Fruit fly (Drosophila melanogaster) whole organism, embryonic: Measurements from ENCODE around the gene Fancd2.
A peak's percentile ranks its signal among the peaks of the same experiment; 100 is the strongest.

ENCODE experiments used
- Awh ChIP-seq: fragments of 200-800 bp; sonication (Bioruptor generic); IDR thresholded peaks from 2 replicates; pipeline ENCODE4, ENCODE4 v1.3.6; 2022; ENCODE audit warnings: missing biosample characterization, missing genetic modification characterization
- Bgb ChIP-seq: fragments of 200-800 bp; sonication (Bioruptor generic); IDR thresholded peaks from 2 replicates; pipeline ENCODE4 v1.3.6; 2022; ENCODE audit warnings: missing biosample characterization, missing genetic modification characterization; ENCODE audit not compliant: partially characterized antibody
- CG10979 ChIP-seq: fragments of 200-800 bp; sonication (Bioruptor generic); optimal IDR thresholded peaks from 2 replicates; lab custom pipeline; 2018; ENCODE audit warnings: missing biosample characterization, mild to moderate bottlenecking, missing genetic modification characterization, moderate library complexity
- CG13287 ChIP-seq: fragments of 200-800 bp; sonication (Bioruptor generic); IDR thresholded peaks from 2 replicates; pipeline ENCODE4 v1.3.6; 2022; ENCODE audit warnings: missing biosample characterization, missing genetic modification characterization; ENCODE audit not compliant: partially characterized antibody
- CG13296 ChIP-seq: fragments of 200-800 bp; sonication (Bioruptor generic); optimal IDR thresholded peaks from 3 replicates; lab custom pipeline; 2018; ENCODE audit warnings: missing biosample characterization, mild to moderate bottlenecking, missing genetic modification characterization
- CG13424 ChIP-seq: fragments of 200-800 bp; sonication (Bioruptor generic); optimal IDR thresholded peaks from 2 replicates; lab custom pipeline; 2019; ENCODE audit warnings: missing biosample characterization, mild to moderate bottlenecking, missing genetic modification characterization, moderate library complexity
- CG14860 ChIP-seq: fragments of 200-800 bp; sonication (Bioruptor generic); IDR thresholded peaks from 3 replicates; pipeline ENCODE4 v1.3.6; 2022; ENCODE audit warnings: missing biosample characterization, missing genetic modification characterization; ENCODE audit not compliant: partially characterized antibody
- CG16863 ChIP-seq: fragments of 200-800 bp; sonication (Bioruptor generic); optimal IDR thresholded peaks from 3 replicates; lab custom pipeline; 2016; ENCODE audit warnings: missing biosample characterization, missing genetic modification characterization
- CG17829 ChIP-seq: fragments of 200-800 bp; optimal IDR thresholded peaks from 2 replicates; lab custom pipeline; 2019; ENCODE audit warnings: missing biosample characterization, mild to moderate bottlenecking, missing genetic modification characterization, moderate library complexity
- CG2875 ChIP-seq: fragments of 200-800 bp; sonication (Bioruptor generic); optimal IDR thresholded peaks from 2 replicates; lab custom pipeline; 2017; ENCODE audit warnings: missing biosample characterization, mild to moderate bottlenecking, missing genetic modification characterization, missing genetic modification reagents
- CG3838 ChIP-seq: fragments of 200-800 bp; sonication (Bioruptor generic); optimal IDR thresholded peaks from 3 replicates; lab custom pipeline; 2016; ENCODE audit warnings: missing biosample characterization, missing genetic modification characterization
- CG4730 ChIP-seq: fragments of 200-800 bp; sonication (Bioruptor generic); IDR thresholded peaks from 2 replicates; pipeline ENCODE4 v1.3.6; 2022; ENCODE audit warnings: missing biosample characterization, missing genetic modification characterization
- CG8290 ChIP-seq, 3 experiments: fragments of 200-800 bp; sonication (Bioruptor generic); optimal IDR thresholded peaks; 2 replicates each; lab custom pipeline; 2016 to 2019; ENCODE audit warnings: missing biosample characterization in 3 of 3, missing genetic modification characterization in 3 of 3, mild to moderate bottlenecking in 2 of 3, moderate library complexity in 1 of 3
- CrebB ChIP-seq: fragments of 200-800 bp; sonication (Bioruptor generic); optimal IDR thresholded peaks from 3 replicates; lab custom pipeline; 2018; ENCODE audit warnings: missing biosample characterization, mild to moderate bottlenecking, missing genetic modification characterization
- Dad ChIP-seq: fragments of 200-800 bp; sonication (Bioruptor generic); optimal IDR thresholded peaks from 3 replicates; lab custom pipeline; 2016; ENCODE audit warnings: missing biosample characterization, missing genetic modification characterization
- Dll ChIP-seq: fragments of 200-800 bp; sonication (Bioruptor generic); IDR thresholded peaks from 4 replicates; pipeline ENCODE4 v1.3.6; 2022; ENCODE audit warnings: missing biosample characterization, missing genetic modification characterization; ENCODE audit not compliant: partially characterized antibody
- E2f2 ChIP-seq: fragments of 200-800 bp; sonication (Bioruptor generic); IDR thresholded peaks from 2 replicates; pipeline ENCODE4 v1.3.6; 2022; ENCODE audit warnings: missing biosample characterization, missing genetic modification characterization
- Fer1 ChIP-seq: fragments of 200-800 bp; sonication (Bioruptor generic); optimal IDR thresholded peaks from 2 replicates; lab custom pipeline; 2017; ENCODE audit warnings: missing biosample characterization, mild to moderate bottlenecking, missing genetic modification characterization
- H2.0 ChIP-seq: fragments of 200-800 bp; sonication (Bioruptor generic); IDR thresholded peaks from 2 replicates; pipeline ENCODE4 v1.3.6; 2022; ENCODE audit warnings: missing biosample characterization, missing genetic modification characterization
- Hsf ChIP-seq: fragments of 200-800 bp; sonication (Bioruptor generic); optimal IDR thresholded peaks from 3 replicates; lab custom pipeline; 2016; ENCODE audit warnings: missing biosample characterization, missing genetic modification characterization
- MTF-1 ChIP-seq: fragments of 200-800 bp; sonication (Bioruptor generic); optimal IDR thresholded peaks from 2 replicates; lab custom pipeline; 2018; ENCODE audit warnings: missing biosample characterization, mild to moderate bottlenecking, missing genetic modification characterization, borderline replicate concordance
- Myb ChIP-seq: fragments of 200-800 bp; sonication (Bioruptor generic); optimal IDR thresholded peaks from 2 replicates; lab custom pipeline; 2016; ENCODE audit warnings: missing biosample characterization, missing genetic modification characterization
- Opbp ChIP-seq: fragments of 200-800 bp; sonication (Bioruptor generic); IDR thresholded peaks from 3 replicates; pipeline ENCODE4 v1.3.6; 2022; ENCODE audit warnings: missing biosample characterization, missing genetic modification characterization; ENCODE audit not compliant: partially characterized antibody
- Optix ChIP-seq: fragments of 200-800 bp; sonication (Bioruptor generic); IDR thresholded peaks from 3 replicates; pipeline ENCODE4 v1.3.6; 2022; ENCODE audit warnings: missing biosample characterization, missing genetic modification characterization
- Pdp1 ChIP-seq, 2 experiments: fragments of 200-800 bp; sonication (Bioruptor generic); optimal IDR thresholded peaks; 3 replicates each; lab custom pipeline; 2016; ENCODE audit warnings: missing biosample characterization in 2 of 2, missing genetic modification characterization in 2 of 2, mild to moderate bottlenecking in 1 of 2, moderate library complexity in 1 of 2
- Side ChIP-seq: fragments of 200-800 bp; sonication (Bioruptor generic); optimal IDR thresholded peaks from 2 replicates; lab custom pipeline; 2016; ENCODE audit warnings: missing biosample characterization, missing genetic modification characterization
- Sox100B ChIP-seq: fragments of 200-800 bp; sonication (Bioruptor generic); optimal IDR thresholded peaks from 3 replicates; lab custom pipeline; 2018; ENCODE audit warnings: missing biosample characterization, mild to moderate bottlenecking, missing genetic modification characterization
- Taf1 ChIP-seq: fragments of 200-800 bp; sonication (Bioruptor generic); IDR thresholded peaks from 2 replicates; pipeline ENCODE4 v1.3.6; 2022; ENCODE audit warnings: missing biosample characterization, missing genetic modification characterization
- ara ChIP-seq: fragments of 200-800 bp; sonication (Bioruptor generic); IDR thresholded peaks from 2 replicates; pipeline ENCODE4 v1.3.6; 2022; ENCODE audit warnings: missing biosample characterization, missing genetic modification characterization
- bab2 ChIP-seq: fragments of 200-800 bp; sonication (Bioruptor generic); optimal IDR thresholded peaks from 2 replicates; lab custom pipeline; 2016; ENCODE audit warnings: missing biosample characterization, missing genetic modification characterization
- bbx ChIP-seq: fragments of 200-800 bp; sonication (Bioruptor generic); IDR thresholded peaks from 2 replicates; pipeline ENCODE4 v1.3.6; 2022; ENCODE audit warnings: missing biosample characterization, missing genetic modification characterization; ENCODE audit not compliant: partially characterized antibody
- cad ChIP-seq: fragments of >200 bp; optimal IDR thresholded peaks from 2 replicates; lab custom pipeline; 2017; ENCODE audit warnings: missing biosample characterization, missing genetic modification characterization
- cato ChIP-seq: fragments of 200-800 bp; sonication (Bioruptor generic); optimal IDR thresholded peaks from 2 replicates; lab custom pipeline; 2016; ENCODE audit warnings: missing biosample characterization, missing genetic modification characterization, borderline replicate concordance
- dpn ChIP-seq, 2 experiments: fragments of 200-800 bp; sonication (Bioruptor generic); optimal IDR thresholded peaks; 3 replicates each; lab custom pipeline; 2016; ENCODE audit warnings: missing biosample characterization in 2 of 2, missing genetic modification characterization in 2 of 2
- en ChIP-seq: fragments of 200-800 bp; sonication (Bioruptor generic); optimal IDR thresholded peaks from 2 replicates; lab custom pipeline; 2016; ENCODE audit warnings: missing biosample characterization, missing genetic modification characterization
- ewg ChIP-seq: fragments of 200-800 bp; sonication (Bioruptor generic); optimal IDR thresholded peaks from 3 replicates; lab custom pipeline; 2017; ENCODE audit warnings: mild to moderate bottlenecking, missing biosample characterization, missing genetic modification reagents, missing genetic modification characterization
- fd102C ChIP-seq: fragments of 200-800 bp; sonication (Bioruptor generic); optimal IDR thresholded peaks from 2 replicates; lab custom pipeline; 2018; ENCODE audit warnings: missing biosample characterization, mild to moderate bottlenecking, missing genetic modification characterization, moderate library complexity
- gfzf ChIP-seq: fragments of 200-800 bp; sonication (Bioruptor generic); optimal IDR thresholded peaks from 2 replicates; lab custom pipeline; 2016; ENCODE audit warnings: missing biosample characterization, mild to moderate bottlenecking, missing genetic modification characterization, moderate library complexity
- grau ChIP-seq: fragments of 200-800 bp; optimal IDR thresholded peaks from 3 replicates; lab custom pipeline; 2019; ENCODE audit warnings: missing biosample characterization, mild to moderate bottlenecking, missing genetic modification characterization, moderate library complexity
- kni ChIP-seq: fragments of 200-800 bp; sonication (Bioruptor generic); optimal IDR thresholded peaks from 3 replicates; lab custom pipeline; 2017; ENCODE audit warnings: mild to moderate bottlenecking, missing biosample characterization, missing genetic modification reagents, missing genetic modification characterization
- lmd ChIP-seq: fragments of 200-800 bp; sonication (Bioruptor generic); IDR thresholded peaks from 2 replicates; pipeline ENCODE4 v1.3.6; 2022; ENCODE audit warnings: missing biosample characterization, missing genetic modification characterization
- mirr ChIP-seq: fragments of 200-800 bp; sonication (Bioruptor generic); optimal IDR thresholded peaks from 3 replicates; lab custom pipeline; 2018; ENCODE audit warnings: missing biosample characterization, mild to moderate bottlenecking, missing genetic modification characterization
- p53 ChIP-seq: fragments of 200-800 bp; sonication (Bioruptor generic); optimal IDR thresholded peaks from 2 replicates; lab custom pipeline; 2016; ENCODE audit warnings: missing biosample characterization, missing genetic modification characterization
- psq ChIP-seq: fragments of 200-800 bp; sonication (Bioruptor generic); optimal IDR thresholded peaks from 2 replicates; lab custom pipeline; 2017; ENCODE audit warnings: missing biosample characterization, missing genetic modification characterization
- row ChIP-seq: fragments of 200-800 bp; sonication (Bioruptor generic); IDR thresholded peaks from 3 replicates; pipeline ENCODE4 v1.3.6; 2022; ENCODE audit warnings: missing biosample characterization, missing genetic modification characterization
- yki ChIP-seq: fragments of >200 bp; optimal IDR thresholded peaks from 3 replicates; lab custom pipeline; 2018
- z ChIP-seq: fragments of 200-800 bp; sonication (Bioruptor generic); IDR thresholded peaks from 3 replicates; pipeline ENCODE4 v1.3.6; 2022; ENCODE audit warnings: missing biosample characterization, missing genetic modification characterization
- zfh1 ChIP-seq: fragments of 200-800 bp; sonication (Bioruptor generic); IDR thresholded peaks from 3 replicates; pipeline ENCODE4 v1.3.6; 2022; ENCODE audit warnings: missing biosample characterization, missing genetic modification characterization

The Fancd2 gene

DNA sequence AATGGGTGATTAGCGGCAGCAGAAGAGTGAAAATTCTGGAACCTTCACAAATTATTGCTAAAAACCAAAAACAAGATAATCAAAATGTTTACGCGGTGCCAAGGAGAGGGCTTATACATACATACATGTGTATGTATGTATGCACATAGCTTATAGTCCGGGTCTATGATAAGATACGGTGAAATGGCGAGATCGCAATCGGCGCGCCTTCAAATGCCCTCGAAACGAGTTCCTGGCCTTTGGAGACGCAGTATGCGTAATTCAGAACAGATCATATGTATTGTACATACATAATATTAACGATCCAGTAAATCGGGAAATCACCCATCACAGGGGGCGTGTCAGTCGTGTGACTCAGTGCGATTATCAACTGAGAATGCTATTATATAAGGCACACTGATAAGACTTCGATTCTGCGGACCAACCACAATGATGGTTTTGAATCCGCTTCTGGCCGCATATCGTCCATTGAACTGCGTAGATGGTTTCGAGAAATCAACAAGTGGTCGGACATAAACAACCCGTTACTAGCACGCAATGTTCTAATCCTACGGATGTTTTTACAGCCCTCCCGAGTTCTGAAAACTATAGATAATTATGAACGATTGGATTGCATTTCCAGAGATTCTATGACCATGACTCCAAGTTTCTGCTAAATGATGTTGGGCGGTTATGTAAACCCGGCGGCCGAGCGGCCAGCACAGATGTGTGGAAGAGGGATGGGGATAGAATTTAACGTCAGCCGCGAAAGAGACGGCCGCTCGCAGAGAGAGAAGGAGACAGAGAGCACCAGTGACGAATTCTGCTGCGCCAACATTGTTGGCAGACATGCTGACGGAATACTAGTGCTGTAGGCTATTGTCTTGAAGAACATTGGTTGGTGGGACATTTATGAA, 12.8 kb upstream of the Fancd2 start (continued):
- no peak for TF ChIP-seq bbx (GFP tag; lab: Robert Waterston, UW)
- no peak for TF ChIP-seq z (GFP tag; lab: Robert Waterston, UW)
- TF ChIP-seq Awh (GFP tag; lab: Robert Waterston, UW), result no peak
- no peak for TF ChIP-seq en
- TF ChIP-seq mirr (GFP tag; lab: Kevin White, UChicago), result peak; percentile 29
- TF ChIP-seq E2f2 (GFP tag; lab: Robert Waterston, UW), result no peak
- peak in 1 of 2 experiments; percentile 99 for TF ChIP-seq Pdp1 (GFP tag; optimal IDR thresholded peaks at IDR 0.05; lab: Kevin White, UChicago)
- TF ChIP-seq lmd (GFP tag; lab: Robert Waterston, UW), result no peak
- TF ChIP-seq kni (GFP tag; lab: Kevin White, UChicago), result no peak
- no peak for TF ChIP-seq bab2
- no peak for TF ChIP-seq Dad (GFP tag; lab: Kevin White, UChicago)
- TF ChIP-seq CG13296 (GFP tag; lab: Kevin White, UChicago), result no peak
- TF ChIP-seq dpn (GFP tag; optimal IDR thresholded peaks at IDR 0.05; lab: Kevin White, UChicago), result no peak
- TF ChIP-seq gfzf (GFP tag; lab: Kevin White, UChicago), result no peak
- no peak for TF ChIP-seq ara (GFP tag; lab: Robert Waterston, UW)
- TF ChIP-seq MTF-1, result no peak
- TF ChIP-seq CG13287 (GFP tag; lab: Robert Waterston, UW), result peak; percentile 11; the same call in 1 of the 2 replicates
- TF ChIP-seq CG8290 (GFP tag; optimal IDR thresholded peaks at IDR 0.05; lab: Kevin White, UChicago), result no peak
- peak in 1 of 2 experiments; percentile 53 for TF ChIP-seq CG8290 (tag; optimal IDR thresholded peaks at IDR 0.05; lab: Kevin White, UChicago)
- TF ChIP-seq Bgb (GFP tag; lab: Robert Waterston, UW), result peak; percentile 56; the same call in 1 of the 2 replicates
- no peak for TF ChIP-seq Optix (GFP tag; lab: Robert Waterston, UW)
- peak; percentile 4 for TF ChIP-seq cad
- no peak for TF ChIP-seq CG3838 (GFP tag; lab: Kevin White, UChicago)
- peak; percentile 43 for TF ChIP-seq ewg (GFP tag; lab: Kevin White, UChicago)
- TF ChIP-seq fd102C (GFP tag; lab: Kevin White, UChicago), result no peak
- no peak for TF ChIP-seq Taf1 (GFP tag; lab: Robert Waterston, UW)
- no peak for TF ChIP-seq CG14860 (GFP tag; lab: Robert Waterston, UW)
- TF ChIP-seq cato (GFP tag; lab: Kevin White, UChicago), result no peak
- no peak for TF ChIP-seq p53
- peak; percentile 52; the same call in 2 of the 3 replicates for TF ChIP-seq zfh1 (GFP tag; lab: Robert Waterston, UW)
- no peak for TF ChIP-seq CG4730 (GFP tag; lab: Robert Waterston, UW)
- peak; percentile 29 for TF ChIP-seq Myb (GFP tag; lab: Kevin White, UChicago)
- TF ChIP-seq CrebB (tag; lab: Kevin White, UChicago), result no peak
- TF ChIP-seq CG16863 (GFP tag; lab: Kevin White, UChicago), result no peak
- TF ChIP-seq Dll (GFP tag; lab: Robert Waterston, UW), result no peak
- no peak for TF ChIP-seq CG13424 (tag; lab: Kevin White, UChicago)
- no peak for TF ChIP-seq CG10979 (tag; lab: Kevin White, UChicago)
- TF ChIP-seq Hsf (GFP tag; lab: Kevin White, UChicago), result no peak
- no peak for TF ChIP-seq grau (tag; lab: Kevin White, UChicago)
- TF ChIP-seq H2.0, result no peak
- TF ChIP-seq CG2875, result no peak
- TF ChIP-seq Fer1, result peak; percentile 6
- TF ChIP-seq CG17829 (tag; lab: Kevin White, UChicago), result no peak
- TF ChIP-seq psq (GFP tag; lab: Kevin White, UChicago), result no peak
- TF ChIP-seq Side (GFP tag; lab: Kevin White, UChicago), result no peak
- no peak for TF ChIP-seq Sox100B (GFP tag; lab: Kevin White, UChicago)
- no peak for TF ChIP-seq yki (lab: Kevin White, UChicago)
- TF ChIP-seq row (GFP tag; lab: Robert Waterston, UW), result peak; percentile 28
- TF ChIP-seq Opbp (GFP tag; lab: Robert Waterston, UW), result no peak; the same call in 2 of the 3 replicates
